Worm (Caenorhabditis elegans): ENCODE measurements around the gene Y110A2AL.4.

The Y110A2AL.4 gene

ce11 chrII:2881088-2881487 lies 42.0 kb downstream of the Y110A2AL.4 start:
- TF ChIP-seq pha-4 (tag; optimal IDR thresholded peaks at IDR 0.05): no peak
- TF ChIP-seq nhr-80 (tag; optimal IDR thresholded peaks at IDR 0.05): no peak
- TF ChIP-seq Y53F4B.3 (GFP tag; IDR thresholded peaks at IDR 0.05): no peak
- no peak for TF ChIP-seq sdz-38 (tag; optimal IDR thresholded peaks at IDR 0.05)
- no peak for TF ChIP-seq sptf-2 (GFP tag; optimal IDR thresholded peaks at IDR 0.05)
- TF ChIP-seq madf-10 (tag; optimal IDR thresholded peaks at IDR 0.05): no peak
- TF ChIP-seq ceh-27 (GFP tag; optimal IDR thresholded peaks at IDR 0.05): no peak
- TF ChIP-seq dpff-1 (tag; optimal IDR thresholded peaks at IDR 0.05): no peak
- no peak for TF ChIP-seq nhr-120 (GFP tag; IDR thresholded peaks at IDR 0.05)
- TF ChIP-seq F22D6.2 (tag; optimal IDR thresholded peaks at IDR 0.05): no peak
- no peak for TF ChIP-seq repo-1 (tag; optimal IDR thresholded peaks at IDR 0.05)
- peak; percentile 81 for TF ChIP-seq hmg-1.2 (GFP tag; IDR thresholded peaks at IDR 0.05)
- TF ChIP-seq D2030.7 (GFP tag; IDR thresholded peaks at IDR 0.05): no peak
- TF ChIP-seq snpc-4 (GFP tag; optimal IDR thresholded peaks at IDR 0.05): no peak
- no peak for TF ChIP-seq snpc-4 (tag; optimal IDR thresholded peaks at IDR 0.05)
- TF ChIP-seq cebp-2 (GFP tag; IDR thresholded peaks at IDR 0.05): no peak
- no peak for TF ChIP-seq ceh-40 (GFP tag; IDR thresholded peaks at IDR 0.05)
- no peak for TF ChIP-seq xnd-1 (tag; optimal IDR thresholded peaks at IDR 0.05)
- 0 out of 2 replicates have a peak, but pooled peaks have one; percentile 23 for TF ChIP-seq hmg-20 (GFP tag; IDR thresholded peaks at IDR 0.05)
- TF ChIP-seq bed-2 (GFP tag; IDR thresholded peaks at IDR 0.05): no peak
- TF ChIP-seq somi-1 (GFP tag; optimal IDR thresholded peaks at IDR 0.05): no peak
- no peak for TF ChIP-seq Y67H2A.10 (GFP tag; conservative IDR thresholded peaks at IDR 0.05)
- TF ChIP-seq K12H6.12 (tag; optimal IDR thresholded peaks at IDR 0.05): no peak
- TF ChIP-seq egl-44 (GFP tag; IDR thresholded peaks at IDR 0.05): no peak
- TF ChIP-seq efl-1 (GFP tag; optimal IDR thresholded peaks at IDR 0.05): no peak
- no peak for TF ChIP-seq ztf-25 (GFP tag; IDR thresholded peaks at IDR 0.05)
- no peak for TF ChIP-seq gei-17 (GFP tag; optimal IDR thresholded peaks at IDR 0.05)
- no peak for TF ChIP-seq lin-35 (GFP tag; optimal IDR thresholded peaks at IDR 0.05)
- TF ChIP-seq F49E8.2 (tag; optimal IDR thresholded peaks at IDR 0.05; ENCODE audit: insufficient read depth): no peak
- no peak for TF ChIP-seq ceh-100 (GFP tag; IDR thresholded peaks at IDR 0.05)
- no peak for TF ChIP-seq ceh-91 (GFP tag; IDR thresholded peaks at IDR 0.05)
- TF ChIP-seq lag-1 (GFP tag; IDR thresholded peaks at IDR 0.05): 0 out of 2 replicates have a peak, but pooled peaks have one; percentile 31
- TF ChIP-seq dpl-1 (GFP tag; optimal IDR thresholded peaks at IDR 0.05): no peak
- no peak for TF ChIP-seq F10E7.11 (tag; optimal IDR thresholded peaks at IDR 0.05)
- no peak for TF ChIP-seq atf-7 (tag; optimal IDR thresholded peaks at IDR 0.05)
- TF ChIP-seq egrh-3 (GFP tag; IDR thresholded peaks at IDR 0.05): peak; percentile 19

ce11 chrII:2884810-2885209 lies 45.7 kb downstream of the Y110A2AL.4 start, which contains the start of gene pigw-1:
TSS of gene pigw-1 (minus strand) at chrII:2884910.
- no peak for TF ChIP-seq gei-17 (GFP tag; optimal IDR thresholded peaks at IDR 0.05)
- TF ChIP-seq F52B5.7 (tag; optimal IDR thresholded peaks at IDR 0.05): no peak
- no peak for TF ChIP-seq ztf-3 (GFP tag; optimal IDR thresholded peaks at IDR 0.05)
- no peak for TF ChIP-seq madf-10 (tag; optimal IDR thresholded peaks at IDR 0.05)
- no peak for TF ChIP-seq ZK185.1 (tag; optimal IDR thresholded peaks at IDR 0.05; ENCODE audit: poor library complexity, severe bottlenecking)
- no peak for TF ChIP-seq lin-54 (GFP tag; optimal IDR thresholded peaks at IDR 0.05)
- no peak for TF ChIP-seq pbrm-1 (GFP tag; IDR thresholded peaks at IDR 0.05)
- no peak for TF ChIP-seq lsl-1 (GFP tag; optimal IDR thresholded peaks at IDR 0.05)
- TF ChIP-seq let-526 (GFP tag; IDR thresholded peaks at IDR 0.05): no peak
- TF ChIP-seq somi-1 (GFP tag; optimal IDR thresholded peaks at IDR 0.05): no peak
- TF ChIP-seq egl-18 (GFP tag; IDR thresholded peaks at IDR 0.05): no peak
- no peak for TF ChIP-seq B0035.1 (tag; optimal IDR thresholded peaks at IDR 0.05)
- TF ChIP-seq F49E8.2 (tag; optimal IDR thresholded peaks at IDR 0.05; ENCODE audit: insufficient read depth): no peak
- TF ChIP-seq snpc-1.3 (tag; optimal IDR thresholded peaks at IDR 0.05; ENCODE audit: insufficient read depth): no peak
- no peak for TF ChIP-seq nfyb-1 (GFP tag; IDR thresholded peaks at IDR 0.05)
- TF ChIP-seq rpc-1 (optimal IDR thresholded peaks at IDR 0.05): no peak
- no peak for TF ChIP-seq rpc-1 (tag; optimal IDR thresholded peaks at IDR 0.05)
- no peak for TF ChIP-seq rcor-1 (GFP tag; IDR thresholded peaks at IDR 0.05)
- no peak for TF ChIP-seq aptf-2 (GFP tag; conservative IDR thresholded peaks at IDR 0.05)
- TF ChIP-seq ceh-58 (GFP tag; IDR thresholded peaks at IDR 0.05): no peak

All from whole organism, young adult.